Fruit fly (Drosophila melanogaster) whole organism, embryonic: ENCODE data around the gene Syt7.

ENCODE experiments used
- Asciz ChIP-seq: fragments of 200-800 bp; sonication (Bioruptor generic); optimal IDR thresholded peaks from 2 replicates; lab custom pipeline; 2017; ENCODE audit warnings: missing biosample characterization, mild to moderate bottlenecking, missing genetic modification characterization, missing genetic modification reagents
- CG17328 ChIP-seq: fragments of 200-800 bp; sonication (Bioruptor generic); IDR thresholded peaks from 2 replicates; pipeline ENCODE4 v1.3.6; 2022; ENCODE audit warnings: missing biosample characterization, missing genetic modification characterization
- CG2199 ChIP-seq: fragments of 200-800 bp; sonication (Bioruptor generic); IDR thresholded peaks from 3 replicates; pipeline ENCODE4 v1.3.6; 2022; ENCODE audit warnings: missing biosample characterization, missing genetic modification characterization
- CG31388 ChIP-seq: fragments of 200-800 bp; sonication (Bioruptor generic); optimal IDR thresholded peaks from 2 replicates; lab custom pipeline; 2016; ENCODE audit warnings: missing biosample characterization, missing genetic modification characterization
- CG7745 ChIP-seq: fragments of 200-800 bp; sonication (Bioruptor generic); optimal IDR thresholded peaks from 2 replicates; lab custom pipeline; 2018; ENCODE audit warnings: missing biosample characterization, mild to moderate bottlenecking, missing genetic modification characterization, moderate library complexity
- Dek ChIP-seq: fragments of 200-800 bp; sonication (Bioruptor generic); optimal IDR thresholded peaks from 3 replicates; lab custom pipeline; 2019; ENCODE audit warnings: missing biosample characterization, mild to moderate bottlenecking, missing genetic modification characterization, moderate library complexity
- Med ChIP-seq: fragments of 200-800 bp; sonication (Bioruptor generic); peaks from one replicate; lab custom pipeline; 2016; ENCODE audit warnings: missing biosample characterization, missing genetic modification characterization, mild to moderate bottlenecking, inconsistent platforms, moderate library complexity
- Sox100B ChIP-seq: fragments of 200-800 bp; sonication (Bioruptor generic); optimal IDR thresholded peaks from 3 replicates; lab custom pipeline; 2018; ENCODE audit warnings: missing biosample characterization, mild to moderate bottlenecking, missing genetic modification characterization
- br ChIP-seq: fragments of >200 bp; optimal IDR thresholded peaks from 2 replicates; lab custom pipeline; 2017
- ftz-f1 ChIP-seq: fragments of 200-800 bp; sonication (Bioruptor generic); optimal IDR thresholded peaks from 2 replicates; lab custom pipeline; 2016; ENCODE audit warnings: missing biosample characterization, missing genetic modification characterization
- row ChIP-seq: fragments of 200-800 bp; sonication (Bioruptor generic); IDR thresholded peaks from 3 replicates; pipeline ENCODE4 v1.3.6; 2022; ENCODE audit warnings: missing biosample characterization, missing genetic modification characterization
- scrt ChIP-seq: fragments of 200-800 bp; sonication (Bioruptor generic); optimal IDR thresholded peaks from 2 replicates; lab custom pipeline; 2018; ENCODE audit warnings: missing biosample characterization, mild to moderate bottlenecking, missing genetic modification characterization, moderate library complexity
- trem ChIP-seq: fragments of 200-800 bp; optimal IDR thresholded peaks from 3 replicates; lab custom pipeline; 2019; ENCODE audit warnings: missing biosample characterization, mild to moderate bottlenecking, missing genetic modification characterization, moderate library complexity
- yki ChIP-seq: fragments of >200 bp; optimal IDR thresholded peaks from 3 replicates; lab custom pipeline; 2018
- zfh1 ChIP-seq: fragments of 200-800 bp; sonication (Bioruptor generic); IDR thresholded peaks from 3 replicates; pipeline ENCODE4 v1.3.6; 2022; ENCODE audit warnings: missing biosample characterization, missing genetic modification characterization

The Syt7 gene

DNA sequence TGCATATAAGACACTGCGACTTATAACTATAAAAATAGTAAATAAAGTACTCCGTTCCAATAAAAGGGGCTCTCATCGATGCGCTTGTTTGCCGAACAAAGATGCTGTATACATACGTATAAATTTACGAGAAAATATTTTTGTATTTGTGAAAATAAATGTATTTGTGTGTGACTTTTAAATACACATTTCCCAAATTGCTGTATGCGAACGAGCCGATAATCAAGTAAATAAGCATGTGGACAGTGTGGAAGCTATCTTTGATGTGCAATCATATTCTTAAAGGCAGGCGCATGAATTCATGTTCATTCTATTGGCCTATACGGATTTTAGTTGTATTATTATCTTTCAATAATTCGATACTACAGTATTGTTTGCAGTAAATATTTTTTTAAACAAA, 75.1 kb downstream of the Syt7 start (continued):
- TF ChIP-seq Dek, result no peak
- TF ChIP-seq ftz-f1, result no peak
- TF ChIP-seq Asciz (GFP tag; lab: Kevin White, UChicago), result peak; percentile 9
- TF ChIP-seq Med (GFP tag; lab: Kevin White, UChicago), result peak; percentile 31
- TF ChIP-seq CG2199, result peak; percentile 97
- no peak for TF ChIP-seq yki (lab: Kevin White, UChicago)
- TF ChIP-seq br (lab: Kevin White, UChicago), result no peak
- TF ChIP-seq Sox100B (GFP tag; lab: Kevin White, UChicago), result peak; percentile 27
- TF ChIP-seq row, result no peak

DNA sequence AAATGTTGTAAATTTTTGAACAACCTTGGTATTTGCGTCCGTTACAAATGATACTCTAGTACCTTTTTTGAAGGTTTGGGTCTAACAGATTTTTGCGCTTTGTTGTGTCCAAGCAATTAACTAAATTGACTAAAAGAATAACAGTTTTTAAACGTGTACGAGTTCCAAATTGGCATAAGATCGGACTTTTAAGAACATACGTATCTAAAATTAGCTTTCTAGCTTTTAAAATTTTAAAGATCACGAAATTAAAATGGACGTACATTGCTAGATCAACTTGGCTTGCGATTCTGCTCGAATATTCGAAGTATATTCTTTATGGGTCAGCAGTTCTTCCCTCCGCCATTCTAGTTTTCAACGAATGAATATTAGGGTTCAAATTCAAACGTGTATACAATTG, 75.9 kb downstream of the Syt7 start, which contains the start of gene CG1674:
TSS of gene CG1674 (plus strand) at position 301 of the 400 bp plus-strand sequence.
- no peak for TF ChIP-seq trem (tag; lab: Kevin White, UChicago)
- no peak for TF ChIP-seq zfh1
- TF ChIP-seq CG17328 (GFP tag; lab: Robert Waterston, UW), result no peak
- TF ChIP-seq scrt (GFP tag; lab: Kevin White, UChicago), result no peak
- TF ChIP-seq CG31388 (GFP tag; lab: Kevin White, UChicago), result no peak
- TF ChIP-seq CG7745 (tag; lab: Kevin White, UChicago), result no peak
